Fruit fly (Drosophila melanogaster): ENCODE results near the gene CG45428.

DNA sequence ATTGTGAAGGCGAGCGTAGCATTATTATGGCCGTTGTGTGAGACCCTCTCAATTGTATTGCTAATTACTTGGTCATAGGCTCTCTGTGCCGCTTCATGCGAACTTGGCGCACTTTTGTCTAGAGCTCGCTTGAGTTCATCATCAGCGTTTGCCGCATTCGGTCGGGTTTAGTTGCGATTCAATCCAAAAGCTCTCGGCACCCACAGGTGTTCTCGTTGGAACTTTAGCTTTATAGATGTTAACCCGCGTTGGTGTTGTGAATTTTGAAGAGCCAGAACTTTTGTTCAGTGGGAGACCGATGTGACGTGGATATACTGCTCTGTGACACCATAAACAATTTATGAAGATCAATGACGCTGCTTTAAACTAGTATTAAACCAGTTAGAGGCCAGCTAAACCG, 44.0 kb upstream of the CG45428 start, which contains the start of gene slif:
- no peak for TF ChIP-seq psq (optimal IDR thresholded peaks at IDR 0.05)
- no peak for TF ChIP-seq ttk (optimal IDR thresholded peaks at IDR 0.05)
- TF ChIP-seq Sin3A (optimal IDR thresholded peaks at IDR 0.05) = no peak
- TF ChIP-seq insv (optimal IDR thresholded peaks at IDR 0.05) = no peak

Measured in Kc167 (cell line).